Worm (Caenorhabditis elegans) whole organism, L2 larva: ENCODE measurements around the gene srbc-71.

Experiments
- C34F6.9 ChIP-seq: fragments of 150-350 bp; optimal IDR thresholded peaks from 2 replicates; lab custom pipeline; 2014; ENCODE audit warnings: missing biosample characterization, missing genetic modification characterization
- F13H6.1 ChIP-seq: sonication (generic microtip); optimal IDR thresholded peaks from 2 replicates; lab custom pipeline; 2016; ENCODE audit warnings: missing genetic modification characterization, missing compliant biosample characterization
- R02D3.7 ChIP-seq: fragments of 150-350 bp; optimal IDR thresholded peaks from 2 replicates; lab custom pipeline; 2014; ENCODE audit warnings: missing biosample characterization, missing genetic modification characterization
- Y55F3AM.14 ChIP-seq: fragments of 200-800 bp; sonication (Bioruptor generic); optimal IDR thresholded peaks from 2 replicates; lab custom pipeline; 2018; ENCODE audit warnings: mild to moderate bottlenecking, missing genetic modification characterization, missing compliant biosample characterization
- ZK546.5 ChIP-seq: sonication (generic microtip); optimal IDR thresholded peaks from 2 replicates; lab custom pipeline; 2017; ENCODE audit warnings: missing biosample characterization, missing genetic modification characterization
- aly-2 ChIP-seq: fragments of 150-350 bp; optimal IDR thresholded peaks from 2 replicates; lab custom pipeline; 2014; ENCODE audit warnings: missing biosample characterization, missing genetic modification characterization
- ama-1 ChIP-seq: fragments of 150-350 bp; optimal IDR thresholded peaks from 2 replicates; lab custom pipeline; 2018; ENCODE audit warnings: inconsistent platforms
- blmp-1 ChIP-seq: sonication (generic microtip); optimal IDR thresholded peaks from 2 replicates; lab custom pipeline; 2017; ENCODE audit warnings: missing genetic modification characterization, mild to moderate bottlenecking, missing compliant biosample characterization, antibody characterized with exemption, moderate library complexity; ENCODE audit not compliant: insufficient read depth
- ceh-16 ChIP-seq: fragments of 150-350 bp; optimal IDR thresholded peaks from 2 replicates; lab custom pipeline; 2014; ENCODE audit warnings: missing biosample characterization, missing genetic modification characterization
- ceh-82 ChIP-seq: fragments of 150-350 bp; optimal IDR thresholded peaks from 2 replicates; lab custom pipeline; 2014; ENCODE audit warnings: missing biosample characterization, missing genetic modification characterization
- crh-2 ChIP-seq: sonication (generic microtip); optimal IDR thresholded peaks from 2 replicates; lab custom pipeline; 2017; ENCODE audit warnings: missing biosample characterization, missing genetic modification characterization
- egl-27 ChIP-seq: sonication (generic microtip); optimal IDR thresholded peaks from 3 replicates; lab custom pipeline; 2017; ENCODE audit warnings: missing biosample characterization, missing genetic modification reagents, missing genetic modification characterization
- elt-1 ChIP-seq: fragments of 150-350 bp; optimal IDR thresholded peaks from 2 replicates; lab custom pipeline; 2014; ENCODE audit warnings: missing biosample characterization, missing genetic modification characterization
- fos-1 ChIP-seq: fragments of 150-350 bp; optimal IDR thresholded peaks from 2 replicates; lab custom pipeline; 2014; ENCODE audit warnings: missing biosample characterization, missing genetic modification characterization
- lin-13 ChIP-seq: fragments of 150-350 bp; optimal IDR thresholded peaks from 2 replicates; lab custom pipeline; 2014; ENCODE audit warnings: missing biosample characterization, missing genetic modification reagents, missing genetic modification characterization
- lsy-2 ChIP-seq, 2 experiments: fragments of 150-350 bp in 1 of 2; sonication (generic microtip) in 1 of 2; optimal IDR thresholded peaks; 2 replicates each; lab custom pipeline; 2014 to 2017; ENCODE audit warnings: missing biosample characterization in 2 of 2, missing genetic modification characterization in 2 of 2
- mab-5 ChIP-seq: fragments of 150-350 bp; optimal IDR thresholded peaks from 2 replicates; lab custom pipeline; 2014; ENCODE audit warnings: missing biosample characterization, missing genetic modification characterization
- mbf-1 ChIP-seq: sonication (generic microtip); optimal IDR thresholded peaks from 2 replicates; lab custom pipeline; 2017; ENCODE audit warnings: missing biosample characterization, missing genetic modification characterization
- mdl-1 ChIP-seq, 2 experiments: fragments of 150-350 bp in 1 of 2; sonication (generic microtip) in 1 of 2; optimal IDR thresholded peaks; 2 replicates each; lab custom pipeline; 2017; ENCODE audit warnings: missing biosample characterization in 2 of 2, missing genetic modification characterization in 2 of 2
- nhr-10 ChIP-seq: sonication (generic microtip); optimal IDR thresholded peaks from 2 replicates; lab custom pipeline; 2017; ENCODE audit warnings: missing biosample characterization, missing genetic modification characterization
- nhr-21 ChIP-seq: fragments of 150-350 bp; optimal IDR thresholded peaks from 2 replicates; lab custom pipeline; 2014; ENCODE audit warnings: missing biosample characterization, missing genetic modification characterization
- nhr-25 ChIP-seq: fragments of 150-350 bp; sonication (generic microtip); optimal IDR thresholded peaks from 3 replicates; lab custom pipeline; 2014; ENCODE audit warnings: missing biosample characterization, missing genetic modification characterization
- nhr-77 ChIP-seq: fragments of 150-350 bp; optimal IDR thresholded peaks from 2 replicates; lab custom pipeline; 2014; ENCODE audit warnings: missing biosample characterization, missing genetic modification characterization
- peb-1 ChIP-seq: fragments of 150-350 bp; optimal IDR thresholded peaks from 2 replicates; lab custom pipeline; 2014; ENCODE audit warnings: missing biosample characterization, missing genetic modification characterization
- sem-4 ChIP-seq: fragments of 150-350 bp; optimal IDR thresholded peaks from 2 replicates; lab custom pipeline; 2014; ENCODE audit warnings: missing biosample characterization, missing genetic modification reagents, missing genetic modification characterization
- skn-1 ChIP-seq: sonication (generic microtip); optimal IDR thresholded peaks from 2 replicates; lab custom pipeline; 2017; ENCODE audit warnings: missing biosample characterization, missing genetic modification characterization
- sma-3 ChIP-seq: sonication (generic microtip); optimal IDR thresholded peaks from 2 replicates; lab custom pipeline; 2016; ENCODE audit warnings: missing genetic modification reagents, missing genetic modification characterization, missing compliant biosample characterization
- sma-9 ChIP-seq, 2 experiments: fragments of 150-350 bp in 1 of 2; sonication (generic microtip) in 1 of 2; optimal IDR thresholded peaks; 2 replicates each; lab custom pipeline; 2014 to 2016; ENCODE audit warnings: missing genetic modification characterization in 2 of 2, mild to moderate bottlenecking in 1 of 2, missing biosample characterization in 1 of 2, missing compliant biosample characterization in 1 of 2, missing genetic modification reagents in 1 of 2, moderate library complexity in 1 of 2
- unc-39 ChIP-seq: fragments of 150-350 bp; optimal IDR thresholded peaks from 2 replicates; lab custom pipeline; 2014; ENCODE audit warnings: missing biosample characterization, missing genetic modification characterization
- unc-55 ChIP-seq: fragments of 150-350 bp; sonication (generic microtip); optimal IDR thresholded peaks from 3 replicates; lab custom pipeline; 2014; ENCODE audit warnings: missing biosample characterization, missing genetic modification reagents, missing genetic modification characterization
- unc-62 ChIP-seq: fragments of 150-350 bp; optimal IDR thresholded peaks from 2 replicates; lab custom pipeline; 2014; ENCODE audit warnings: missing biosample characterization, missing genetic modification reagents, missing genetic modification characterization
- zag-1 ChIP-seq: fragments of 150-350 bp; optimal IDR thresholded peaks from 2 replicates; lab custom pipeline; 2014; ENCODE audit warnings: missing biosample characterization, missing genetic modification characterization
- ztf-1 ChIP-seq: fragments of 200-800 bp; sonication (Bioruptor generic); conservative IDR thresholded peaks from 2 replicates; pipeline ENCODE4 v1.3.6; 2022; ENCODE audit warnings: missing genetic modification characterization, missing compliant biosample characterization
- ztf-11 ChIP-seq: sonication (generic microtip); optimal IDR thresholded peaks from 2 replicates; lab custom pipeline; 2017; ENCODE audit warnings: missing biosample characterization, missing genetic modification characterization
- ztf-4 ChIP-seq: fragments of 150-350 bp; optimal IDR thresholded peaks from 2 replicates; lab custom pipeline; 2014; ENCODE audit warnings: missing biosample characterization, missing genetic modification characterization

Gene srbc-71

ce11 chrIV:4212733-4213132 is 13.0 kb downstream of the srbc-71 start:
- TF ChIP-seq ztf-4 (tag; lab: Kevin White, UChicago) (no peak), sem-4 (tag; lab: Kevin White, UChicago) (no peak), sma-3 (GFP tag; lab: Kevin White, UChicago) (no peak), ZK546.5 (tag; lab: Kevin White, UChicago) (no peak), R02D3.7 (tag; lab: Kevin White, UChicago) (no peak), ama-1 (lab: Kevin White, UChicago) (peak; percentile 1), egl-27 (no peak), unc-39 (tag; lab: Kevin White, UChicago) (no peak), lin-13 (GFP tag; lab: Kevin White, UChicago) (no peak), blmp-1 (tag; lab: Kevin White, UChicago) (no peak), ceh-82 (tag; lab: Kevin White, UChicago) (no peak), ztf-11 (tag; lab: Kevin White, UChicago) (no peak), sma-9 (GFP tag; optimal IDR thresholded peaks at IDR 0.05; lab: Kevin White, UChicago) (peak; percentile 45), sma-9 (tag; optimal IDR thresholded peaks at IDR 0.05; lab: Kevin White, UChicago) (no peak), fos-1 (tag; lab: Kevin White, UChicago) (peak; percentile 64)
- TF ChIP-seq, all 48 proteins: peak for 3

ce11 chrIV:4210868-4211267 is 14.9 kb downstream of the srbc-71 start:
- TF ChIP-seq sma-9 (GFP tag; optimal IDR thresholded peaks at IDR 0.05; lab: Kevin White, UChicago) (peak; percentile 36), sma-9 (tag; optimal IDR thresholded peaks at IDR 0.05; lab: Kevin White, UChicago) (no peak), mdl-1 (tag; optimal IDR thresholded peaks at IDR 0.05; lab: Kevin White, UChicago) (peak; percentile 56 to 67), peb-1 (tag; lab: Kevin White, UChicago) (no peak), zag-1 (tag; lab: Kevin White, UChicago) (peak; percentile 29), unc-62 (no peak), egl-27 (no peak), nhr-21 (tag; lab: Kevin White, UChicago) (no peak), ZK546.5 (tag; lab: Kevin White, UChicago) (no peak), crh-2 (tag; lab: Kevin White, UChicago) (no peak), lin-13 (GFP tag; lab: Kevin White, UChicago) (no peak), nhr-10 (no peak), C34F6.9 (tag; lab: Kevin White, UChicago) (peak; percentile 40), nhr-25 (tag; lab: Kevin White, UChicago) (no peak)

- TF ChIP-seq nhr-21 (tag; lab: Kevin White, UChicago), result no peak
- TF ChIP-seq unc-55 (GFP tag; lab: Kevin White, UChicago), result no peak
- TF ChIP-seq F13H6.1, result no peak
- no peak for TF ChIP-seq mab-5 (tag; lab: Kevin White, UChicago)
- no peak for TF ChIP-seq unc-39 (tag; lab: Kevin White, UChicago)
Measured at ce11 chrIV:4209084-4209483, 16.7 kb downstream of the srbc-71 start.

ce11 chrIV:4207088-4207487 is 18.7 kb downstream of the srbc-71 start, which contains the start of gene osgn-1:
osgn-1 (plus strand) TSS chrIV:4207388.
- TF ChIP-seq zag-1 (tag; lab: Kevin White, UChicago), result no peak
- TF ChIP-seq ceh-16 (tag; lab: Kevin White, UChicago), result no peak
- no peak for TF ChIP-seq ztf-1 (GFP tag; lab: Robert Waterston, UW)
- no peak for TF ChIP-seq aly-2 (tag; lab: Kevin White, UChicago)

- TF ChIP-seq mbf-1 (tag; lab: Kevin White, UChicago) (no peak), sem-4 (tag; lab: Kevin White, UChicago) (no peak), elt-1 (tag; lab: Kevin White, UChicago) (no peak), C34F6.9 (tag; lab: Kevin White, UChicago) (no peak), Y55F3AM.14 (GFP tag; lab: Kevin White, UChicago) (no peak), nhr-77 (tag; lab: Kevin White, UChicago) (no peak), F13H6.1 (no peak), skn-1 (tag; lab: Kevin White, UChicago) (no peak), lsy-2 (tag; optimal IDR thresholded peaks at IDR 0.05; lab: Kevin White, UChicago) (no peak), nhr-10 (no peak), zag-1 (tag; lab: Kevin White, UChicago) (no peak)
Measured at ce11 chrIV:4204275-4204674, 21.5 kb downstream of the srbc-71 start, which contains the start of gene pax-2. pax-2 (minus strand) TSS chrIV:4204375.
